Worm (Caenorhabditis elegans) whole organism, midembryonic: ENCODE data around the gene ZK354.6.
"Not testable (repeated sequence)": the region's sequence is repeated elsewhere in the genome, so short reads cannot be mapped to it uniquely, and the experiment has no call there.

ENCODE experiments used
- T22C8.4 ChIP-seq: fragments of 200-800 bp; sonication (Bioruptor generic); IDR thresholded peaks from 2 replicates; pipeline ENCODE4 v1.3.6; 2022; ENCODE audit warnings: missing genetic modification characterization, missing compliant biosample characterization
- cog-1 ChIP-seq: sonication (generic microtip); optimal IDR thresholded peaks from 2 replicates; lab custom pipeline; 2016; ENCODE audit warnings: missing genetic modification characterization, missing compliant biosample characterization
- flt-1 ChIP-seq: fragments of 200-800 bp; sonication (Bioruptor generic); IDR thresholded peaks from 2 replicates; pipeline ENCODE4 v1.3.6; 2022; ENCODE audit warnings: missing genetic modification characterization, missing compliant biosample characterization
- klf-2 ChIP-seq: fragments of 200-800 bp; sonication (Bioruptor generic); conservative IDR thresholded peaks from 2 replicates; pipeline ENCODE4 v1.3.6; 2022; ENCODE audit warnings: missing genetic modification reagents, missing genetic modification characterization, missing compliant biosample characterization
- med-1 ChIP-seq: sonication (generic microtip); optimal IDR thresholded peaks from 2 replicates; lab custom pipeline; 2017; ENCODE audit warnings: missing genetic modification characterization, mild to moderate bottlenecking, missing compliant biosample characterization, antibody characterized with exemption, missing genetic modification reagents; ENCODE audit not compliant: insufficient read depth
- ref-1 ChIP-seq: fragments of 200-800 bp; sonication (Bioruptor generic); conservative IDR thresholded peaks from 2 replicates; pipeline ENCODE4 v1.3.6; 2022; ENCODE audit warnings: missing genetic modification reagents, missing genetic modification characterization, missing compliant biosample characterization
- tab-1 ChIP-seq: fragments of 200-800 bp; sonication (Bioruptor generic); IDR thresholded peaks from 2 replicates; pipeline ENCODE4 v1.3.6; 2022; ENCODE audit warnings: missing genetic modification characterization, missing compliant biosample characterization
- ztf-23 ChIP-seq: fragments of 200-800 bp; sonication (Bioruptor generic); IDR thresholded peaks from 2 replicates; pipeline ENCODE4 v1.3.6; 2022; ENCODE audit warnings: missing genetic modification reagents, missing genetic modification characterization, missing compliant biosample characterization
- ztf-29 ChIP-seq: fragments of 200-800 bp; sonication (Bioruptor generic); IDR thresholded peaks from 2 replicates; pipeline ENCODE4 v1.3.6; 2022; ENCODE audit warnings: missing genetic modification reagents, missing genetic modification characterization, missing compliant biosample characterization

Gene ZK354.6

DNA sequence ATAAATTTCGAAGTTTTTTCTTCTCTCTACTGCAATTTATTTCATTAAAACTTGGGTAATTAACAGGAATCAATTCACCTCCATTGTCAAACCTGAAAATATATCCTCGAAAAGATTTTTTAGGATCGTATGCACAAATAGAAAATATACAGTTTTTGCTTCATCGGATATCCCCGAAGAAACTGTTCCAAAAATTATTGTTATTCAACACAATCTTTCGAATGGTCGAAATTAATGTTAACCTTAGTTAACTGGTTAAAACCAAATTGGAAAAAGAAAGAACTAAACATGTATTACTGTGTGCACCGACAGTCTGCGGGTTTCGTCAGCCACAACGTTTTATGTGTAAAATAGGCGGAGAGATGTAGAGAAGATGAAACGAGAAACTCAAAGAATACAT is 19.8 kb upstream of the ZK354.6 start:
- TF ChIP-seq ztf-29 = no peak
- TF ChIP-seq tab-1 (GFP tag; lab: Robert Waterston, UW) = no peak
- TF ChIP-seq med-1 = no peak
- no peak for TF ChIP-seq T22C8.4
- TF ChIP-seq klf-2 = no peak
- no peak for TF ChIP-seq flt-1 (GFP tag; lab: Robert Waterston, UW)
- no peak for TF ChIP-seq cog-1
- no peak for TF ChIP-seq ztf-23 (GFP tag; lab: Robert Waterston, UW)
- TF ChIP-seq ref-1 = no peak

ce11 chrIV:5316223-5316622 is 18.9 kb upstream of the ZK354.6 start, which contains the start of gene msp-65:
msp-65 (plus strand) TSS chrIV:5316523.
- TF ChIP-seq klf-2; cog-1; tab-1 (GFP tag; lab: Robert Waterston, UW): not testable (repeated sequence)

ce11 chrIV:5313011-5313410 is 15.7 kb upstream of the ZK354.6 start, which contains the start of the genes msp-59 and ZK354.2:
msp-59 (minus strand) TSS chrIV:5313111.
ZK354.2 (plus strand) TSS chrIV:5313405.
- TF ChIP-seq ref-1, med-1, cog-1: not testable (repeated sequence)

- TF ChIP-seq flt-1 (GFP tag; lab: Robert Waterston, UW) = no peak
- no peak for TF ChIP-seq T22C8.4
- no peak for TF ChIP-seq med-1
- TF ChIP-seq ref-1 = no peak
- no peak for TF ChIP-seq klf-2
- no peak for TF ChIP-seq cog-1
Measured at ce11 chrIV:5309742-5310141, 12.4 kb upstream of the ZK354.6 start, which contains the start of gene ZK354.3. ZK354.3 (plus strand) TSS chrIV:5310042.

DNA sequence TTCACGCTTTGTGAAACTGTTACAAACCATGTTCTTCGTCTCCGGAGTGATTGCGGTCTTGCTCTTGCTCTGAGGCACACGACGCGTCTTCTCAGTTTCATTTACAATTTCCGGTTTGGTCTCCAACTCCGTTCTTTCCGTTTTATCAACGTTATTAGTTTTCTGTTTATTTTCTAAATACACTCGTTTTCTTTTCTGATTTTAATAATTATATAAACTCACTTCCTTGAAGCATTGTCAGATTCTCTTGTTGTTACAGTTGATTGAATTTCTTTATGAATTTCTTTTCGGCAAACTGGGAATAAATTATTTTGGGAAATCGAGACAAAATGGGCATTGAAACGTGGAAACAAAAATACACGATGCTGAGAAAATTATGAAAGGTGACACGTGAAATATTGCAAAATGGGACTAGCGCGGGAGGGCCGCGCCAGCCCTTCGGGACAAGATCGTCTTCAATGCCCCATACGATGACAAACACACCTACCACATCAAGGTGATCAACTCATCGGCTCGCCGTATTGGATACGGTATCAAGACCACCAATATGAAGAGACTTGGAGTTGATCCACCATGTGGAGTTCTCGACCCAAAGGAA is 10.8 kb upstream of the ZK354.6 start, which contains the start of the genes ZK354.9 and msp-58:
ZK354.9 (minus strand) TSS at position 101 of the 598 bp plus-strand sequence.
msp-58 (plus strand) TSS at position 548 of the 598 bp plus-strand sequence.
- TF ChIP-seq cog-1, med-1, ref-1: not testable (repeated sequence)

DNA sequence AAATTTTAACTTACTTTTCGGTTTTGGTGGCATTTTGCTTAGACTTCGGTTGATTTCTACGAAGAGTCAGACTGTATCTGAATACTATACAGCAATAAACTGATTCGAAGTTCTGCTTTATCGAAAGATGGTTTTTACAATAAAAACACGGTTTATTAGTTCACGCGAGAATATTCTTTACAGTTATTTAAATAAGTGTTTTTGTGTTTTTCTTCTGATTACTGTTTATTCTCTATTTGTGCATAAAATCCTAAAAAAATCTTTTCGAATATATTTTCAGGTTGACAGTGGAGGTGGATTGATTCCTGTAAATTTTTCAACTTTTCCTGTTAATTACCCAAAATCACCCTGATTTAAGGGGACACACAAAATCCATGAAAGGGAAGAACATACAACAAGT is 8.7 kb upstream of the ZK354.6 start, which contains the start of gene ZK354.8:
ZK354.8 (minus strand) TSS at position 101 of the 400 bp plus-strand sequence.
- no peak for TF ChIP-seq tab-1 (GFP tag; lab: Robert Waterston, UW)
- no peak for TF ChIP-seq med-1
- TF ChIP-seq T22C8.4 = no peak
- TF ChIP-seq klf-2 = no peak
- TF ChIP-seq ztf-23 (GFP tag; lab: Robert Waterston, UW) = no peak
- TF ChIP-seq ztf-29 = no peak
- TF ChIP-seq flt-1 (GFP tag; lab: Robert Waterston, UW) = no peak
- TF ChIP-seq ref-1 = no peak
- TF ChIP-seq cog-1 = no peak

ce11 chrIV:5303030-5303429 is 5.7 kb upstream of the ZK354.6 start, which contains the start of gene ZK354.7:
ZK354.7 (minus strand) TSS chrIV:5303130.
- TF ChIP-seq tab-1 (GFP tag; lab: Robert Waterston, UW) = no peak
- no peak for TF ChIP-seq cog-1
- TF ChIP-seq ztf-29 = no peak
- no peak for TF ChIP-seq ztf-23 (GFP tag; lab: Robert Waterston, UW)
- no peak for TF ChIP-seq ref-1
- TF ChIP-seq flt-1 (GFP tag; lab: Robert Waterston, UW) = no peak
- TF ChIP-seq med-1 = no peak
- no peak for TF ChIP-seq T22C8.4
- no peak for TF ChIP-seq klf-2

DNA sequence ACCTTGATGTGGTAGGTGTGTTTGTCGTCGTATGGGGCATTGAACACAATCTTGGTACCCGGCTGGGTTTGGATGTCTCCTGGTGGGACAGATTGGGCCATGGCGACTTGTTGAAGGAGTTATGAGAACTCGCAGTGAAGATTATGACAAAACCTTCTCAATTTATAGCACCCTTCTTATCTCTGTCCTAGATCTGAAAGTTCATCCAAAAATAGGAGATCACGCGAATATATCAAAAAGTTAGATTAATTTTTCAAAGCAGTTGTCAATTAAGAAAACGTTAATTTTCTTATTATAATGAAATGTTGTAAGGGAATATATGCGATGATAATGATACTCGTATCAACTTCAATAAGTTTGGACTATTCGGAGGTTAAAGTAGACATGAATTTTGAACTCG is 2.1 kb downstream of the ZK354.6 start, which contains the start of gene msp-51:
msp-51 (minus strand) TSS at position 101 of the 400 bp plus-strand sequence.
- TF ChIP-seq ztf-23 (GFP tag; lab: Robert Waterston, UW); T22C8.4; flt-1 (GFP tag; lab: Robert Waterston, UW): not testable (repeated sequence)

DNA sequence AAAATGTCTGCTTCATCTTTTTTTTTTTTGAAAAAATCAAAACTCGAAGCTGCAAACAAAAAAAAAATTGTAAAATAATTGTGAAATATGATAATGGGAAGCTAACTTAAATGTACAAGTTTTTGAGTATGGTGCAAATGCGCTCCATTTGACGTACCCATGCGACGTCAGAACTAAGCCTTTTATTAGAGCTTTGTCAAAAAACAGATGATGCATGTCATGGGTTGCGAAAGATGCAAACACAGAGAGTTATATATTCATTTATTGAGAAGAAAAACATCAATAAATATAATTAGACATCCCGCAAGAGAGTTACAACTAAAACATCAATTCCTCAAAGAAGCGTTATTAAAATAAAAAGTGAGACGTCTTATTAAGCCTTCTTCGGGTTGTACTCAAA is 2.9 kb downstream of the ZK354.6 start:
- no peak for TF ChIP-seq flt-1 (GFP tag; lab: Robert Waterston, UW)
- no peak for TF ChIP-seq tab-1 (GFP tag; lab: Robert Waterston, UW)
- TF ChIP-seq T22C8.4 = no peak
- no peak for TF ChIP-seq ref-1
- TF ChIP-seq ztf-29 = no peak
- no peak for TF ChIP-seq cog-1
- TF ChIP-seq med-1 = no peak
- no peak for TF ChIP-seq ztf-23 (GFP tag; lab: Robert Waterston, UW)
- TF ChIP-seq klf-2 = no peak

ce11 chrIV:5291207-5291606 is 6.1 kb downstream of the ZK354.6 start:
- TF ChIP-seq T22C8.4 (no peak), flt-1 (GFP tag; lab: Robert Waterston, UW) (no peak), ref-1 (no peak), ztf-23 (GFP tag; lab: Robert Waterston, UW) (no peak), cog-1 (no peak)

DNA sequence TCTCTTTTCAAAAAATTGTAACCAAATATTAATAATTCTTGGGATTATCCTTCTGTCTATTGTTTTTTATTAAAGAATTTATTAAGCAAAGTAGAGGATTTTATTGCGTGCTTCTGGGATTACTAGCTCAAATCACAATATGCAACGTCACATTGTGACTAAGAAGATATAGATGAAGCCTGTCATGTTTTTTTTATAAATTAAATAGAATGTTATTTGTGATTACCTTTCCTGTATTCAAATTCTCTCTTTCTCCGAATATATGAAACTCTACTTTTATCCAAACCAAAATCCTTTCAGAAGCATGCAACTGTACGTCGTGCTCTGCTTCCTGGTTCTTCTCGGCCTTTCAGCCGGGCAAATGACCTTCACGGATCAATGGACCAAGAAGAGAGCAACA is 6.8 kb downstream of the ZK354.6 start, which contains the start of gene nlp-47:
nlp-47 (plus strand) TSS at position 301 of the 400 bp plus-strand sequence.
- no peak for TF ChIP-seq ztf-23 (GFP tag; lab: Robert Waterston, UW)
- TF ChIP-seq flt-1 (GFP tag; lab: Robert Waterston, UW) = no peak
- no peak for TF ChIP-seq med-1
- no peak for TF ChIP-seq ztf-29
- no peak for TF ChIP-seq cog-1
- no peak for TF ChIP-seq ref-1
- no peak for TF ChIP-seq tab-1 (GFP tag; lab: Robert Waterston, UW)
- no peak for TF ChIP-seq klf-2
- TF ChIP-seq T22C8.4 = no peak
